Worm (Caenorhabditis elegans) whole organism, midembryonic: ENCODE measurements around the gene nhr-41.

ENCODE experiments used
- T22C8.4 ChIP-seq: fragments of 200-800 bp; sonication (Bioruptor generic); IDR thresholded peaks from 2 replicates; pipeline ENCODE4 v1.3.6; 2022; ENCODE audit warnings: missing genetic modification characterization, missing compliant biosample characterization
- cog-1 ChIP-seq: sonication (generic microtip); optimal IDR thresholded peaks from 2 replicates; lab custom pipeline; 2016; ENCODE audit warnings: missing genetic modification characterization, missing compliant biosample characterization
- flt-1 ChIP-seq: fragments of 200-800 bp; sonication (Bioruptor generic); IDR thresholded peaks from 2 replicates; pipeline ENCODE4 v1.3.6; 2022; ENCODE audit warnings: missing genetic modification characterization, missing compliant biosample characterization
- klf-2 ChIP-seq: fragments of 200-800 bp; sonication (Bioruptor generic); conservative IDR thresholded peaks from 2 replicates; pipeline ENCODE4 v1.3.6; 2022; ENCODE audit warnings: missing genetic modification reagents, missing genetic modification characterization, missing compliant biosample characterization
- med-1 ChIP-seq: sonication (generic microtip); optimal IDR thresholded peaks from 2 replicates; lab custom pipeline; 2017; ENCODE audit warnings: missing genetic modification characterization, mild to moderate bottlenecking, missing compliant biosample characterization, antibody characterized with exemption, missing genetic modification reagents; ENCODE audit not compliant: insufficient read depth
- ref-1 ChIP-seq: fragments of 200-800 bp; sonication (Bioruptor generic); conservative IDR thresholded peaks from 2 replicates; pipeline ENCODE4 v1.3.6; 2022; ENCODE audit warnings: missing genetic modification reagents, missing genetic modification characterization, missing compliant biosample characterization
- tab-1 ChIP-seq: fragments of 200-800 bp; sonication (Bioruptor generic); IDR thresholded peaks from 2 replicates; pipeline ENCODE4 v1.3.6; 2022; ENCODE audit warnings: missing genetic modification characterization, missing compliant biosample characterization
- ztf-23 ChIP-seq: fragments of 200-800 bp; sonication (Bioruptor generic); IDR thresholded peaks from 2 replicates; pipeline ENCODE4 v1.3.6; 2022; ENCODE audit warnings: missing genetic modification reagents, missing genetic modification characterization, missing compliant biosample characterization
- ztf-29 ChIP-seq: fragments of 200-800 bp; sonication (Bioruptor generic); IDR thresholded peaks from 2 replicates; pipeline ENCODE4 v1.3.6; 2022; ENCODE audit warnings: missing genetic modification reagents, missing genetic modification characterization, missing compliant biosample characterization

The nhr-41 gene

DNA sequence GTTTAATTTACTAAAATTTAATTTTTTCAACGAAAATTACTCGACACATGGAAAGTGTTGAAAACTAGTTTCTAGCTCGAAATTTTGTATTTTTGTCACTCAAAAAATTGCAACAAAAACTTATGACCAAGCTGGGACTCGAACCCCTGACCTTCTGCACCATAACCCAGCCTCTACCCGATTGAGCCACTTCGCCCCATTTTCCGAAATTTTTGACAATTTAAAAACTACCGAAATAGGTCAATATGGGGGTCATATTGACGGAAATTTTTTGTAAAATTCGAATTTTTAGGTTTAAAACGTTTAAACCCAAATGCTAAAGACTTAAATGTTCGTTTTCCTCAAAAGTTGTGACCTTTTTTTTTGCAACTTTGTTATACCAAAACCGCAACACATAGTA lies 515 bp upstream of the nhr-41 start:
- TF ChIP-seq ztf-23 (GFP tag; lab: Robert Waterston, UW): 0 out of 2 replicates have a peak, but pooled peaks have one; percentile 26
- no peak for TF ChIP-seq cog-1 (tag; lab: Kevin White, UChicago)
- no peak for TF ChIP-seq klf-2 (GFP tag; lab: Robert Waterston, UW)

DNA sequence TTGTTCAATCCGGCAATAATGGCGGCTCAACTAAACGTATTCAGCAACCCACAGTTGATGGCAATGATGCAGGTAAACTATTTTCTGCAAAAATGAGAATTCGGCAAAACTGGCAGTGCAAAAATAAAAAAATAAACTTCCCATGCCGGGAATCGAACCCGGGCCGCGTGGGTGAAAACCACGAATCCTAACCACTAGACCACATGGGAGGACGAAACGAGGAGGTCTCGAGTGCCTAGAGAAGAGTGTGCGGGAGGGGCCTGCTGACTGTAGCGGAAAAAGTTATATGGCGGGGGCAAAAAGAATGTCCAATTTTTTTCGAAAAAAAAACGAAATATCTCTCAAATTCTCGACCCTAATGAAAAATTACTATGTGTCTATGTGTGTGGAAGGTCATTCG lies 2.1 kb downstream of the nhr-41 start:
- TF ChIP-seq tab-1 (GFP tag; lab: Robert Waterston, UW) (peak; percentile 88), klf-2 (GFP tag; lab: Robert Waterston, UW) (peak; percentile 65; the same call in 1 of the 2 replicates), ztf-23 (GFP tag; lab: Robert Waterston, UW) (peak; percentile 87), ref-1 (peak; percentile 90), T22C8.4 (GFP tag; lab: Robert Waterston, UW) (peak; percentile 88), med-1 (GFP tag; lab: Kevin White, UChicago) (peak; percentile 39), cog-1 (tag; lab: Kevin White, UChicago) (no peak), ztf-29 (GFP tag; lab: Robert Waterston, UW) (peak; percentile 78), flt-1 (GFP tag; lab: Robert Waterston, UW) (peak; percentile 91)

DNA sequence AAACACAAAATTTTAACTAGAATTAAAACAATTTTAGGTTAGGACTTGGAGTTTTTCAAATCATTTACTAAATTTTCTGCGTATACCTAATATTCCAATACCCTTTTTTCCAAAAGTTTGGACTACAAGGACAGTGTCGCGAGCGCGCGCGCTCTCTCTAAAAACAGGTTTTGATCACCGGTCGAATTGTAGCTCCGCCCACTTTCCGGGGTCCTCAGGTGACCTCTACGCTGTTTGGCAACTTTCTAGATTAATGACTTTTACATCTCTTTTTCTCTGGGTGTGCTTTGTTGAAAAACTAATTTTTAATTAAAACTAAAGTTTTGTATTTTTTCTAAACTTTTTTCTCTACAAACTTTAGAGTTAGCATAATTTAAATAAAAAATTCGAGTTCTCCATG lies 3.0 kb downstream of the nhr-41 start:
- no peak for TF ChIP-seq flt-1 (GFP tag; lab: Robert Waterston, UW)
- TF ChIP-seq T22C8.4 (GFP tag; lab: Robert Waterston, UW): no peak
- TF ChIP-seq ztf-23 (GFP tag; lab: Robert Waterston, UW): no peak
- no peak for TF ChIP-seq klf-2 (GFP tag; lab: Robert Waterston, UW)
- TF ChIP-seq cog-1 (tag; lab: Kevin White, UChicago): no peak
- no peak for TF ChIP-seq tab-1 (GFP tag; lab: Robert Waterston, UW)
- TF ChIP-seq ref-1: no peak
- TF ChIP-seq ztf-29 (GFP tag; lab: Robert Waterston, UW): no peak
- no peak for TF ChIP-seq med-1 (GFP tag; lab: Kevin White, UChicago)

DNA sequence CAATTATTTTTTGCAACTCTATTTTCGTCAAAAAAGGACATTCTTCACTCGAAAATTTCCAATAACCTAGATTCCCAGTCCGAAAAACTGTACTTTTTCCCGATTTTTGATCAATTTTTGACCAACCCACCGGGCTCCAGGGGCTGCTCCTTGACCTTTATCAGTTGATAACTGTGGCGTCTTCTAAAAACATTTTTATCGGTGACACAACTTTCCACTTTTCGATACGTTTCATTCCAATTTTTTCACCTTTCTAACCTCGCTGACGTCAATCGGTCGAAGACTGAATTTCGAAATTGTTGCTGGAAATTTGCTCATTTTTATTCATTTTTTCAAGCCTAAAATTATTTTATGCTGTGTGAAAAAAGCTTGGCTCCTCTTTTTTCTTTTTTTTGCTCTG lies 3.6 kb downstream of the nhr-41 start:
- no peak for TF ChIP-seq tab-1 (GFP tag; lab: Robert Waterston, UW)
- TF ChIP-seq flt-1 (GFP tag; lab: Robert Waterston, UW): no peak
- TF ChIP-seq ztf-29 (GFP tag; lab: Robert Waterston, UW): no peak
- no peak for TF ChIP-seq T22C8.4 (GFP tag; lab: Robert Waterston, UW)
- no peak for TF ChIP-seq cog-1 (tag; lab: Kevin White, UChicago)
- no peak for TF ChIP-seq med-1 (GFP tag; lab: Kevin White, UChicago)
- TF ChIP-seq klf-2 (GFP tag; lab: Robert Waterston, UW): no peak
- no peak for TF ChIP-seq ztf-23 (GFP tag; lab: Robert Waterston, UW)
- no peak for TF ChIP-seq ref-1

DNA sequence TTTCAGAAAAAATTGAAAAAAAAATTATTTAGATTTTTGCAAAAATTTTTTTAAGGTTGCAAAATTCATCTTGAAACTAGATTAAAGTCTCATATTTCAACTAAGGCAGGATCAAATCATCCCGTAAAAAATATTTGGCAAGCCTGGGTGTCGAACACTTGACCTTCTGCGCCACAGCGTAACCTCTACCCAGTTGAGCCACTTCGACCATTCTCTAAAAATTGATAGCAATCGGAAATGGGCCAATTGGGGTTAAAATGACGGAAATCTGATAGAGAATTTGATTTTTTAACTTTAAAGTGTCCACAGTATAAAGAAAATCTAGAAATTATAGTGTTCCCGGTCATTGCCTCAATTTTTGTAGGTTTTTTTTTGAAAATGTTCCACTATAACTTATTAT lies 4.1 kb downstream of the nhr-41 start:
- TF ChIP-seq ref-1 (no peak), flt-1 (GFP tag; lab: Robert Waterston, UW) (no peak), tab-1 (GFP tag; lab: Robert Waterston, UW) (no peak), cog-1 (tag; lab: Kevin White, UChicago) (no peak), ztf-23 (GFP tag; lab: Robert Waterston, UW) (no peak)

DNA sequence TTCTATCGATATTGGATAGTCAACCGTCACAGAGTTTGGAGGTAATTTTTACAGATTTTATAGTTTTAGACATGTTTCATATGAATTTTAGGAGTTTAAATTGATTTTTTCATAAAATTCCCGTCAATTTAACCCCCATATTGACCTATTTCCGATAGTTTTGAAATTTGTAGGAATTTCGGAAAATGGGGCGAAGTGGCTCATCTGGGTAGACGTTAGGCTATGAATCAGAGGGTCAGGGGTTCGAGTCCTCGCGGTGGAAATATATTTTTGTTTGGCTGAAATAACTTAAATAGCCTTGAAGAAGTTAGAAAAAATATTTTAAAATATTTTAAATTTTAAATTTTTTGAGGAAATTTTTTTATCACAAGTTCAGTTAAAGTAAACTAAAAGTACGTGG lies 5.4 kb downstream of the nhr-41 start:
- TF ChIP-seq med-1 (GFP tag; lab: Kevin White, UChicago) (no peak), ref-1 (no peak), flt-1 (GFP tag; lab: Robert Waterston, UW) (no peak), ztf-23 (GFP tag; lab: Robert Waterston, UW) (no peak), T22C8.4 (GFP tag; lab: Robert Waterston, UW) (no peak), tab-1 (GFP tag; lab: Robert Waterston, UW) (no peak), ztf-29 (GFP tag; lab: Robert Waterston, UW) (no peak), klf-2 (GFP tag; lab: Robert Waterston, UW) (no peak), cog-1 (tag; lab: Kevin White, UChicago) (no peak)

DNA sequence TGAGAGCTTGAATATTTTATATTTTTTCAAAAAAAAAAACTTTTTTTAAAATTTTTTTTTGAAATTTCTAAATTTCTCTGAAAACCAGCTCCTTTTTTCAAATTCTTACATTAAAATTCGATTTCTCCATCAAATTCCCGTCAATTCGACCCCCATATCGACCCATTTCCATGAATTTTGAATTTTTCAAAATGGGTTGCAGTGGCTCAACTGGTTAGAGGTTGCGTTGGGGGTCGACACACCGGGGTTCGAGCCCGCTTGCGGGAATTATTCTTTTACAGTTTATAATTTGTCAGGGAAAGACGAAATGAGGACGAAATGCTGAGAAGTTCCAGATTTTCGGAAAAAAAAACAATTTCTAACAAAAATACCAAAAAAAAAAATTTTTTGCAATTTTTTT lies 8.1 kb downstream of the nhr-41 start:
- no peak for TF ChIP-seq cog-1 (tag; lab: Kevin White, UChicago)
- TF ChIP-seq ztf-29 (GFP tag; lab: Robert Waterston, UW): no peak
- TF ChIP-seq tab-1 (GFP tag; lab: Robert Waterston, UW): no peak
- no peak for TF ChIP-seq ref-1
- TF ChIP-seq klf-2 (GFP tag; lab: Robert Waterston, UW): no peak
- TF ChIP-seq ztf-23 (GFP tag; lab: Robert Waterston, UW): no peak
- no peak for TF ChIP-seq T22C8.4 (GFP tag; lab: Robert Waterston, UW)
- TF ChIP-seq med-1 (GFP tag; lab: Kevin White, UChicago): no peak
- no peak for TF ChIP-seq flt-1 (GFP tag; lab: Robert Waterston, UW)

DNA sequence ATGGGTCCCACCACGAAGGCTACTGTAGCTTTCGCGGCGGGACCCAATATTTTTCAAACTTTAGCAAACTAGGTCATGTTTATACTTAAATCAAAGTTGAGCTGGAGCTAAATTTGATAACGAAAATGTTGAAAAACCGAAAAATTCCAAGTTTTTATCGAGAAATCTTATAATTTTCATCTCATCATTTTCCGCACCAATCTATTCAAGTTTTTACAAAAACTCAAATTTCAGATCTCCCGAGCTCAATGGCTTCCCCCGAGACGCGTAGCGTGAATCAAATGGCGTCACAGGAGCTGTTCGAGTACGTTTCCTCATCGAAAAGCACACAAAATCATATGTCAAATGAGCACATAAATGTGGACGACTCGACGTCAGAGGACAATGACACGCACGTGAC lies 11.9 kb downstream of the nhr-41 start:
- TF ChIP-seq ztf-23 (GFP tag; lab: Robert Waterston, UW) (no peak), cog-1 (tag; lab: Kevin White, UChicago) (no peak), ref-1 (no peak), tab-1 (GFP tag; lab: Robert Waterston, UW) (no peak), med-1 (GFP tag; lab: Kevin White, UChicago) (no peak), flt-1 (GFP tag; lab: Robert Waterston, UW) (no peak), klf-2 (GFP tag; lab: Robert Waterston, UW) (no peak), ztf-29 (GFP tag; lab: Robert Waterston, UW) (no peak)

DNA sequence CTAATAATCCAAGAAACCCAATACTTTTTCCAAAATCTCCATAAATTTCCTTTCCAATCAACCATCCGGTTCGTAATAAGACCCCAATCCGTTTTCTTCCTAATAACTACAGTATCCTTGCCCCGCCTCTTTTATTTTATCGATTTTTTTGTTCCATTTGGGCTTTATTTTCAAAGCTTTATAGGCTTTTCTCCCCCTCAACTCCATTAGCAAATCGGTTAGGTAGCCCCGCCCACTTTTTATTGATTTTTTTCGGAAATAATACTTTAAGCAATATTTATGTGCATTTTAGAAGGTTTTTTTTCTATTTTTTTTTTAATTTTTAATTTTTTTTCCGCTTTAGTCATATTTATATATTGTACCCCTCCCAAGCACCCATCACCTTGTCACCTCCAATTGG lies 14.0 kb downstream of the nhr-41 start:
- TF ChIP-seq med-1 (GFP tag; lab: Kevin White, UChicago) (no peak), T22C8.4 (GFP tag; lab: Robert Waterston, UW) (peak; percentile 71)

DNA sequence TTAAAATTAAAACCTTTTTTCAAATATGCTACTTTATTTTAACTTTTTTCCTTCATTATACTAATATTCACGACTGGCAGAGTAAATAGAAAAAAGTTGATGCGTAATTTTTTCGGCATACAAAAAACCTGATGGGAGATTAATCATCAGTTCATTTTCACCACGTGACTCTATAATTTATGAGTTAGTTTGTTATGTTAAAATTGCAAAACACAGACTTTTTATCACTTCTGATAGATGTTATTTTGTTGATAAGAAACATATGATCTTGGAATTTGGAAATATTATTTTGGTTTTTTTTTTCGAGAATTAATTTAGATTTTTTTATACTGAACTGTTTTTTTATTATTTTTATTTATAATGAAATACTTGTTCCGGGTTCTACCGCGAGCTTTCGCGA lies 17.9 kb downstream of the nhr-41 start:
- TF ChIP-seq flt-1 (GFP tag; lab: Robert Waterston, UW) (no peak), tab-1 (GFP tag; lab: Robert Waterston, UW) (no peak), med-1 (GFP tag; lab: Kevin White, UChicago) (no peak), cog-1 (tag; lab: Kevin White, UChicago) (no peak), T22C8.4 (GFP tag; lab: Robert Waterston, UW) (no peak), klf-2 (GFP tag; lab: Robert Waterston, UW) (no peak), ztf-23 (GFP tag; lab: Robert Waterston, UW) (no peak), ztf-29 (GFP tag; lab: Robert Waterston, UW) (no peak), ref-1 (no peak)
